Fruit fly (Drosophila melanogaster): ENCODE results near the gene CG13358.

Gene CG13358

DNA sequence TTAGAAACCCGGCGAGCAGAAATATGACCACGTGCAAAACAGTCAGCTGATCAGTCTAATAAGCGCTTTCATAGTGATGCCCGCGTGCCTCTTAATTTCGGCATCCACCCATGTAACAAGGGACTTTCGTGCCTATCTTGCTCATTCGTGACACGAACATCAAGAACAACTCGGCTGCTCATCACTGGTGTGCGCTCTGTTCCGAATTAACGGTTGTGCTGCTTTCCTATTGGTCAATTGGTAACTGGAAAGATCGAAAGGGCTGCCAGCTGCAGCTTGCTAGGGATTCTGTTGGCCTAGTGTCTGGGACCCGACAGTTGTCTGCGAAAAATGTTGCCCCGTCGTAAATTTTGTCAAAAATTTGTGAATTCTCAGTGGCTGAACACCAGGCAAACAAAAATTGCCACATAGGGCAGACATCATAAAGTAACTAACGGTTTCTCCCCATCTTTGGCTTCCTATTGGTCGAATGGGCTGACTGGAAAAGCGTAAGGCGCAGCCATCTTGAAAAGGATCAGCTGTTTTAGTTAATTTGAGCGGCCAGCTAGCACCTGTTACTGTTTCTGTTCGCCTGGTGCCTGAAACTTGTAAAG is 8.2 kb downstream of the CG13358 start (continued):
- TF ChIP-seq trem (tag; optimal IDR thresholded peaks at IDR 0.05) (peak; percentile 23), shn (GFP tag; optimal IDR thresholded peaks at IDR 0.05) (no peak), CG10267 (tag; optimal IDR thresholded peaks at IDR 0.05) (peak; percentile 26), Elba2 (GFP tag; optimal IDR thresholded peaks at IDR 0.05) (peak; percentile 99), CG10431 (GFP tag; optimal IDR thresholded peaks at IDR 0.05) (peak; percentile 6), ase (GFP tag; IDR thresholded peaks at IDR 0.05) (no peak), unpg (GFP tag; optimal IDR thresholded peaks at IDR 0.05) (no peak), nau (GFP tag; optimal IDR thresholded peaks at IDR 0.05) (no peak), oc (tag; optimal IDR thresholded peaks at IDR 0.05) (peak; percentile 49), E2f1 (GFP tag; IDR thresholded peaks at IDR 0.05) (no peak), CG18619 (GFP tag; optimal IDR thresholded peaks at IDR 0.05) (no peak), zfh1 (GFP tag; IDR thresholded peaks at IDR 0.05) (no peak), pfk (GFP tag; optimal IDR thresholded peaks at IDR 0.05) (no peak), CG6683 (GFP tag; optimal IDR thresholded peaks at IDR 0.05) (no peak), CG30403 (GFP tag; optimal IDR thresholded peaks at IDR 0.05) (no peak), br (optimal IDR thresholded peaks at IDR 0.05) (no peak), CG2120 (GFP tag; optimal IDR thresholded peaks at IDR 0.05) (peak; percentile 53), CG10565 (GFP tag; optimal IDR thresholded peaks at IDR 0.05) (no peak), crc (GFP tag; optimal IDR thresholded peaks at IDR 0.05) (no peak), CG14014 (GFP tag; IDR thresholded peaks at IDR 0.05) (no peak), vfl (GFP tag; optimal IDR thresholded peaks at IDR 0.05) (peak; percentile 17), Scr (GFP tag; IDR thresholded peaks at IDR 0.05; ENCODE audit: partially characterized antibody) (peak; percentile 96), en (GFP tag; optimal IDR thresholded peaks at IDR 0.05) (no peak), Ets65A (GFP tag) (peak; percentile 50), CG14667 (GFP tag; IDR thresholded peaks at IDR 0.05) (no peak), Rfx (GFP tag; IDR thresholded peaks at IDR 0.05) (peak; percentile 71), salm (tag; optimal IDR thresholded peaks at IDR 0.05) (no peak), wek (GFP tag; optimal IDR thresholded peaks at IDR 0.05) (no peak), E2f2 (GFP tag; IDR thresholded peaks at IDR 0.05) (peak; percentile 22; the same call in 1 of the 2 replicates), p53 (GFP tag; optimal IDR thresholded peaks at IDR 0.05) (no peak), Asciz (GFP tag; optimal IDR thresholded peaks at IDR 0.05) (no peak), Atf6 (GFP tag; IDR thresholded peaks at IDR 0.05) (no peak), hb (GFP tag; IDR thresholded peaks at IDR 0.05; ENCODE audit: partially characterized antibody) (peak; percentile 88), CG10209 (GFP tag; optimal IDR thresholded peaks at IDR 0.05) (no peak), ham (GFP tag; IDR thresholded peaks at IDR 0.05) (no peak), jing (GFP tag; optimal IDR thresholded peaks at IDR 0.05) (no peak), CG12942 (GFP tag; optimal IDR thresholded peaks at IDR 0.05) (no peak), peb (GFP tag; IDR thresholded peaks at IDR 0.05) (no peak), CG17568 (GFP tag; optimal IDR thresholded peaks at IDR 0.05) (no peak), CG10366 (GFP tag; IDR thresholded peaks at IDR 0.05) (no peak), Vsx1 (GFP tag; optimal IDR thresholded peaks at IDR 0.05) (no peak), CG2202 (tag; optimal IDR thresholded peaks at IDR 0.05) (no peak), CG8765 (GFP tag; IDR thresholded peaks at IDR 0.05) (no peak), abd-A (tag; optimal IDR thresholded peaks at IDR 0.05) (no peak), CHES-1-like (GFP tag; optimal IDR thresholded peaks at IDR 0.05) (peak; percentile 34), CG10959 (GFP tag; IDR thresholded peaks at IDR 0.05) (no peak), CG7839 (tag; optimal IDR thresholded peaks at IDR 0.05) (no peak), CG13624 (GFP tag; optimal IDR thresholded peaks at IDR 0.05) (peak; percentile 10), CG6254 (GFP tag; optimal IDR thresholded peaks at IDR 0.05) (no peak), CG15514 (GFP tag; optimal IDR thresholded peaks at IDR 0.05) (peak; percentile 18), CG5245 (GFP tag; optimal IDR thresholded peaks at IDR 0.05) (no peak)

Measured in whole organism, embryonic.